Worm (Caenorhabditis elegans) whole organism, L2 larva: Measurements from ENCODE around the gene nono-1.

Experiments
- C34F6.9 ChIP-seq: fragments of 150-350 bp; optimal IDR thresholded peaks from 2 replicates; lab custom pipeline; 2014; ENCODE audit warnings: missing biosample characterization, missing genetic modification characterization
- F13H6.1 ChIP-seq: sonication (generic microtip); optimal IDR thresholded peaks from 2 replicates; lab custom pipeline; 2016; ENCODE audit warnings: missing genetic modification characterization, missing compliant biosample characterization
- R02D3.7 ChIP-seq: fragments of 150-350 bp; optimal IDR thresholded peaks from 2 replicates; lab custom pipeline; 2014; ENCODE audit warnings: missing biosample characterization, missing genetic modification characterization
- Y55F3AM.14 ChIP-seq: fragments of 200-800 bp; sonication (Bioruptor generic); optimal IDR thresholded peaks from 2 replicates; lab custom pipeline; 2018; ENCODE audit warnings: mild to moderate bottlenecking, missing genetic modification characterization, missing compliant biosample characterization
- ZK546.5 ChIP-seq: sonication (generic microtip); optimal IDR thresholded peaks from 2 replicates; lab custom pipeline; 2017; ENCODE audit warnings: missing biosample characterization, missing genetic modification characterization
- aly-2 ChIP-seq: fragments of 150-350 bp; optimal IDR thresholded peaks from 2 replicates; lab custom pipeline; 2014; ENCODE audit warnings: missing biosample characterization, missing genetic modification characterization
- ama-1 ChIP-seq: fragments of 150-350 bp; optimal IDR thresholded peaks from 2 replicates; lab custom pipeline; 2018; ENCODE audit warnings: inconsistent platforms
- blmp-1 ChIP-seq: sonication (generic microtip); optimal IDR thresholded peaks from 2 replicates; lab custom pipeline; 2017; ENCODE audit warnings: missing genetic modification characterization, mild to moderate bottlenecking, missing compliant biosample characterization, antibody characterized with exemption, moderate library complexity; ENCODE audit not compliant: insufficient read depth
- ceh-16 ChIP-seq: fragments of 150-350 bp; optimal IDR thresholded peaks from 2 replicates; lab custom pipeline; 2014; ENCODE audit warnings: missing biosample characterization, missing genetic modification characterization
- dmd-4 ChIP-seq: sonication (generic microtip); optimal IDR thresholded peaks from 2 replicates; lab custom pipeline; 2017; ENCODE audit warnings: missing biosample characterization, missing genetic modification characterization
- egl-27 ChIP-seq: sonication (generic microtip); optimal IDR thresholded peaks from 3 replicates; lab custom pipeline; 2017; ENCODE audit warnings: missing biosample characterization, missing genetic modification reagents, missing genetic modification characterization
- elt-3 ChIP-seq: sonication (generic microtip); optimal IDR thresholded peaks from 2 replicates; lab custom pipeline; 2017; ENCODE audit warnings: missing biosample characterization, missing genetic modification characterization
- fos-1 ChIP-seq: fragments of 150-350 bp; optimal IDR thresholded peaks from 2 replicates; lab custom pipeline; 2014; ENCODE audit warnings: missing biosample characterization, missing genetic modification characterization
- lin-11 ChIP-seq: fragments of 150-350 bp; sonication (generic microtip); optimal IDR thresholded peaks from 2 replicates; lab custom pipeline; 2014; ENCODE audit warnings: missing biosample characterization, missing genetic modification characterization, inconsistent platforms, mixed read lengths
- lin-13 ChIP-seq: fragments of 150-350 bp; optimal IDR thresholded peaks from 2 replicates; lab custom pipeline; 2014; ENCODE audit warnings: missing biosample characterization, missing genetic modification reagents, missing genetic modification characterization
- lin-39 ChIP-seq: fragments of 150-350 bp; optimal IDR thresholded peaks from 2 replicates; lab custom pipeline; 2014; ENCODE audit warnings: missing biosample characterization, missing genetic modification reagents, missing genetic modification characterization
- lsy-2 ChIP-seq, 2 experiments: fragments of 150-350 bp in 1 of 2; sonication (generic microtip) in 1 of 2; optimal IDR thresholded peaks; 2 replicates each; lab custom pipeline; 2014 to 2017; ENCODE audit warnings: missing biosample characterization in 2 of 2, missing genetic modification characterization in 2 of 2
- mab-5 ChIP-seq: fragments of 150-350 bp; optimal IDR thresholded peaks from 2 replicates; lab custom pipeline; 2014; ENCODE audit warnings: missing biosample characterization, missing genetic modification characterization
- mbf-1 ChIP-seq: sonication (generic microtip); optimal IDR thresholded peaks from 2 replicates; lab custom pipeline; 2017; ENCODE audit warnings: missing biosample characterization, missing genetic modification characterization
- nhr-10 ChIP-seq: sonication (generic microtip); optimal IDR thresholded peaks from 2 replicates; lab custom pipeline; 2017; ENCODE audit warnings: missing biosample characterization, missing genetic modification characterization
- nhr-11 ChIP-seq: fragments of 150-350 bp; optimal IDR thresholded peaks from 2 replicates; lab custom pipeline; 2014; ENCODE audit warnings: missing biosample characterization, missing genetic modification characterization
- nhr-12 ChIP-seq: fragments of 150-350 bp; optimal IDR thresholded peaks from 2 replicates; lab custom pipeline; 2014; ENCODE audit warnings: missing biosample characterization, missing genetic modification characterization
- nhr-129 ChIP-seq: fragments of 150-350 bp; optimal IDR thresholded peaks from 2 replicates; lab custom pipeline; 2014; ENCODE audit warnings: missing biosample characterization, missing genetic modification characterization
- nhr-21 ChIP-seq: fragments of 150-350 bp; optimal IDR thresholded peaks from 2 replicates; lab custom pipeline; 2014; ENCODE audit warnings: missing biosample characterization, missing genetic modification characterization
- nhr-23 ChIP-seq: fragments of 150-350 bp; optimal IDR thresholded peaks from 2 replicates; lab custom pipeline; 2014; ENCODE audit warnings: missing biosample characterization, missing genetic modification reagents, missing genetic modification characterization
- nhr-25 ChIP-seq: fragments of 150-350 bp; sonication (generic microtip); optimal IDR thresholded peaks from 3 replicates; lab custom pipeline; 2014; ENCODE audit warnings: missing biosample characterization, missing genetic modification characterization
- peb-1 ChIP-seq: fragments of 150-350 bp; optimal IDR thresholded peaks from 2 replicates; lab custom pipeline; 2014; ENCODE audit warnings: missing biosample characterization, missing genetic modification characterization
- sem-4 ChIP-seq: fragments of 150-350 bp; optimal IDR thresholded peaks from 2 replicates; lab custom pipeline; 2014; ENCODE audit warnings: missing biosample characterization, missing genetic modification reagents, missing genetic modification characterization
- skn-1 ChIP-seq: sonication (generic microtip); optimal IDR thresholded peaks from 2 replicates; lab custom pipeline; 2017; ENCODE audit warnings: missing biosample characterization, missing genetic modification characterization
- sma-9 ChIP-seq, 2 experiments: fragments of 150-350 bp in 1 of 2; sonication (generic microtip) in 1 of 2; optimal IDR thresholded peaks; 2 replicates each; lab custom pipeline; 2014 to 2016; ENCODE audit warnings: missing genetic modification characterization in 2 of 2, mild to moderate bottlenecking in 1 of 2, missing biosample characterization in 1 of 2, missing compliant biosample characterization in 1 of 2, missing genetic modification reagents in 1 of 2, moderate library complexity in 1 of 2
- unc-39 ChIP-seq: fragments of 150-350 bp; optimal IDR thresholded peaks from 2 replicates; lab custom pipeline; 2014; ENCODE audit warnings: missing biosample characterization, missing genetic modification characterization
- unc-55 ChIP-seq: fragments of 150-350 bp; sonication (generic microtip); optimal IDR thresholded peaks from 3 replicates; lab custom pipeline; 2014; ENCODE audit warnings: missing biosample characterization, missing genetic modification reagents, missing genetic modification characterization
- unc-62 ChIP-seq: fragments of 150-350 bp; optimal IDR thresholded peaks from 2 replicates; lab custom pipeline; 2014; ENCODE audit warnings: missing biosample characterization, missing genetic modification reagents, missing genetic modification characterization
- ztf-1 ChIP-seq: fragments of 200-800 bp; sonication (Bioruptor generic); conservative IDR thresholded peaks from 2 replicates; pipeline ENCODE4 v1.3.6; 2022; ENCODE audit warnings: missing genetic modification characterization, missing compliant biosample characterization
- ztf-11 ChIP-seq: sonication (generic microtip); optimal IDR thresholded peaks from 2 replicates; lab custom pipeline; 2017; ENCODE audit warnings: missing biosample characterization, missing genetic modification characterization
- ztf-4 ChIP-seq: fragments of 150-350 bp; optimal IDR thresholded peaks from 2 replicates; lab custom pipeline; 2014; ENCODE audit warnings: missing biosample characterization, missing genetic modification characterization

nono-1 gene

DNA sequence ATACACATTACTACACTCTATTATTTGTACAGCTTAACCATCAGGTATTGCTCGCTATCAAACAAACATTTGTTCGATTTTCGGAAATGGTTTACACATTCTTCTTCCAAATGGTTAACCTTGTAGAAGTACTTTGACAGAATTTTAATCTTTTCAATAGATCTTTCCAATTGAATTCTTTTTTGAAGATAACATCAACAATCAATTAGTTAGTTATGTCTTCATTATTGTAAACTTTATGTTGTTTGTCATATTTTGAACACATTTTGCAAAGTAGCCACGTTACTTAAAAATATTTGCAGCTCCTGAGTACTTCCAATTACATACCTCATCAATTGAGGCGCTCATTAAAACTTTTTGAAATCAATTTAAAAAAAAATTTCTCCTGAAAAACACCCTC is 7.3 kb upstream of the nono-1 start:
- peak; percentile 87 for TF ChIP-seq ceh-16 (tag; lab: Kevin White, UChicago)
- TF ChIP-seq ZK546.5, result no peak
- TF ChIP-seq, all 48 proteins: peak for 1

DNA sequence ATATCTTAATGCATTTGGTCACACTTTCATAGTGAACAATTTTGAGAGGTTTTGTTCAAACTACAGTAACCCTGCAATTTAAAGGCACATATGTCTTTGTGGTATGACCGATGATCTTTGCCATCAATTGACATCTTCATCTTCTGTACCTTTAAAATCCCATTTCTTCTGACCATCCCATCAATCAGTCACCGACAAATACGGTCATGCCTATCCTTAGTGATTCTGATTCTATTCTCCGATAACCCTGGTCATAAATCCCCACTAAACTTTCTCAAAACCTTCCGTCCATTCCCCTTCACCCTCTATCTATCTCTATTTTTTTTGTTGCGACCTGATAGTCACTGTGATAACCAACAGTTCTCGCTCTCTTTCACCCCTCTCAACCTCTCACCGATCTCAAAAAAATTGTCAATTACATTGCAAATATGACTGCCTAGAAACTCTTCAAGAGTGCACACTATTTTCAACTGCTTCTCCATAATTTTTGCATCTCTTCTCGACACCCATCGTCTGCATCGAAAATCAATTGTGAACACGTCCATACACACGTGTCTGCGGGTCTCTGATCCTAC is 6.1 kb upstream of the nono-1 start:
- TF ChIP-seq unc-62 (GFP tag; lab: Kevin White, UChicago) (no peak), ztf-4 (no peak), mbf-1 (tag; lab: Kevin White, UChicago) (no peak), nhr-12 (tag; lab: Kevin White, UChicago) (no peak), skn-1 (tag; lab: Kevin White, UChicago) (no peak), egl-27 (tag; lab: Kevin White, UChicago) (no peak), nhr-23 (tag; lab: Kevin White, UChicago) (no peak), blmp-1 (tag; lab: Kevin White, UChicago) (no peak), nhr-25 (tag; lab: Kevin White, UChicago) (no peak), peb-1 (tag; lab: Kevin White, UChicago) (no peak), unc-55 (GFP tag; lab: Kevin White, UChicago) (no peak), aly-2 (tag; lab: Kevin White, UChicago) (no peak), lin-13 (GFP tag; lab: Kevin White, UChicago) (no peak), sem-4 (tag; lab: Kevin White, UChicago) (no peak), nhr-129 (peak; percentile 6), ceh-16 (tag; lab: Kevin White, UChicago) (peak; percentile 51), ZK546.5 (no peak), unc-39 (tag; lab: Kevin White, UChicago) (no peak), fos-1 (tag; lab: Kevin White, UChicago) (peak; percentile 41), mab-5 (tag; lab: Kevin White, UChicago) (no peak), ztf-11 (tag; lab: Kevin White, UChicago) (no peak), dmd-4 (tag; lab: Kevin White, UChicago) (no peak), R02D3.7 (tag; lab: Kevin White, UChicago) (no peak), lin-39 (tag; lab: Kevin White, UChicago) (no peak), ztf-1 (GFP tag; lab: Robert Waterston, UW) (no peak), lsy-2 (tag; optimal IDR thresholded peaks at IDR 0.05; lab: Kevin White, UChicago) (no peak), nhr-11 (tag; lab: Kevin White, UChicago) (no peak), Y55F3AM.14 (GFP tag; lab: Kevin White, UChicago) (no peak), F13H6.1 (tag; lab: Kevin White, UChicago) (peak; percentile 11), nhr-10 (tag; lab: Kevin White, UChicago) (no peak), C34F6.9 (no peak)

DNA sequence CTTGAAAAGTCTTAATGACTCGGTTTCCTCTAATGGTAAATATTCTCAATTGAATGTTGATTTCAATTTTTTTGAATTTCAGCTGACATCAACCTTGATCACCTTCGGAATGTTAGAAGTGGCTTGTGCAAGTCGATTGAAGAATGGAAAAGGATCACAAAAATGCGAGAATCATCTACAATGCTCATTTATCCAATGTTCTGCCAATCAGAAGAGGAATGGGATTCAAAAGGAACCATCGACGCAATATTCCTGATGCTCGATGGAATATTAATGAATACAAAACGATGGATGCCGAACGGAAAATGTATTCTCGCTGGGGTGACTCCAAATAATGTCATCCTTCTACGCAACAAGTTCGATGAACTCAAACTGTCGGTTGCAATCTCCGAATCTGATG is 3.5 kb upstream of the nono-1 start:
- no peak for TF ChIP-seq R02D3.7 (tag; lab: Kevin White, UChicago)
- TF ChIP-seq nhr-25 (tag; lab: Kevin White, UChicago), result no peak
- no peak for TF ChIP-seq nhr-23 (tag; lab: Kevin White, UChicago)
- TF ChIP-seq C34F6.9, result no peak
- no peak for TF ChIP-seq ztf-11 (tag; lab: Kevin White, UChicago)
- TF ChIP-seq lin-39 (tag; lab: Kevin White, UChicago), result no peak
- no peak for TF ChIP-seq sma-9 (GFP tag; optimal IDR thresholded peaks at IDR 0.05; lab: Kevin White, UChicago)
- no peak for TF ChIP-seq sma-9 (tag; optimal IDR thresholded peaks at IDR 0.05; lab: Kevin White, UChicago)
- TF ChIP-seq ama-1 (lab: Kevin White, UChicago), result no peak
- no peak for TF ChIP-seq elt-3 (tag; lab: Kevin White, UChicago)
- no peak for TF ChIP-seq F13H6.1 (tag; lab: Kevin White, UChicago)
- no peak for TF ChIP-seq nhr-12 (tag; lab: Kevin White, UChicago)
- no peak for TF ChIP-seq nhr-21 (tag; lab: Kevin White, UChicago)
- no peak for TF ChIP-seq lin-11 (tag; lab: Kevin White, UChicago)
- TF ChIP-seq nhr-11 (tag; lab: Kevin White, UChicago), result no peak
- no peak for TF ChIP-seq egl-27 (tag; lab: Kevin White, UChicago)
- no peak for TF ChIP-seq lin-13 (GFP tag; lab: Kevin White, UChicago)
